Worm (Caenorhabditis elegans) whole organism, L4/young adult: ENCODE data around the gene srlf-3.

Source experiments
- W03F9.2 ChIP-seq: fragments of 150-350 bp; optimal IDR thresholded peaks from 2 replicates; lab custom pipeline; 2014; ENCODE audit warnings: missing biosample characterization, missing genetic modification characterization
- dao-5 ChIP-seq: sonication (generic microtip); optimal IDR thresholded peaks from 2 replicates; lab custom pipeline; 2016; ENCODE audit warnings: missing genotype, missing genetic modification characterization, moderate library complexity, missing compliant biosample characterization
- him-1 ChIP-seq: sonication (generic microtip); optimal IDR thresholded peaks from 2 replicates; lab custom pipeline; 2016; ENCODE audit warnings: missing genotype, missing genetic modification reagents, missing genetic modification characterization, missing compliant biosample characterization

The srlf-3 gene

DNA sequence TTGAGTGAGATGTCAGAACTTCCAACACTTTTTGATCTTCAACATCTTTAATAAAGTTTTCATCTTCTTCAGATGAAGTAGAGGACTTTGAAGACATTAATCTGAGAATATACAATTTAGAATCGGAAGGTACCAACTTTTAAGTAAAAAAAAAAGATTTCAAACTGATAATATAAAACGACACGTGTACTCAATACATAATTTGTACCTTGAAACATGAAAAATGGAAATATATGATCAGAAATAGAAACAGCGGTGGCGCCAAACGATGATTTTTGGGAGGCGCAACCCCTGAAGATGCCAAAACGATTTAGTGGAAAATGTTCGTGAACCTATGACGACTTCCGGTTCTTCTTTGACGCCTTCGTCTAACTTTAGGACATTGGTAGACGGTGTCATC lies 14.8 kb upstream of the srlf-3 start, which contains the start of gene oat-1:
Gene oat-1, minus strand, starts transcription at position 101 of the 400 bp plus-strand sequence.
- no peak for TF ChIP-seq him-1
- TF ChIP-seq dao-5 = no peak
- TF ChIP-seq W03F9.2 (tag; lab: Kevin White, UChicago) = no peak

DNA sequence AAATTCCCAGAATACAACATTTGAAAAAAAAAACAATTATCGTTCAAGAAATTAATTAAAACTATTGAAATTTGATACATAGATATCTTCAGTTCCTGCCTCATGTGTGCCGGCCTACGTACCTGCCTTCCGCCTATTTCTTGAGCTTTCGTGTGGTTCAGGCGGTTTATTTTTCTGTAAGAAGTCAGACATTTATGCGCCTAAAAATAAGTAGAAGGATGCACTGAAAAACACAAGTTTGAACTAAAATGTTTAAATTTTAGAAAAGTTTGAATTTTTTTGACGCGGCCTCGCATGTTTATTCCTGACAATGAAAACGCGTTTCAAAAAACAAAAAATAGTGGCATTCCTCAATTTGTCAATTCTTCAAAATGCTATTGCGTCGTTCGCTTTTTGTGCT lies 13.5 kb upstream of the srlf-3 start, which contains the start of gene C28C12.11:
Gene C28C12.11, plus strand, starts transcription at position 301 of the 400 bp plus-strand sequence.
- TF ChIP-seq dao-5 (no peak), W03F9.2 (tag; lab: Kevin White, UChicago) (no peak)

DNA sequence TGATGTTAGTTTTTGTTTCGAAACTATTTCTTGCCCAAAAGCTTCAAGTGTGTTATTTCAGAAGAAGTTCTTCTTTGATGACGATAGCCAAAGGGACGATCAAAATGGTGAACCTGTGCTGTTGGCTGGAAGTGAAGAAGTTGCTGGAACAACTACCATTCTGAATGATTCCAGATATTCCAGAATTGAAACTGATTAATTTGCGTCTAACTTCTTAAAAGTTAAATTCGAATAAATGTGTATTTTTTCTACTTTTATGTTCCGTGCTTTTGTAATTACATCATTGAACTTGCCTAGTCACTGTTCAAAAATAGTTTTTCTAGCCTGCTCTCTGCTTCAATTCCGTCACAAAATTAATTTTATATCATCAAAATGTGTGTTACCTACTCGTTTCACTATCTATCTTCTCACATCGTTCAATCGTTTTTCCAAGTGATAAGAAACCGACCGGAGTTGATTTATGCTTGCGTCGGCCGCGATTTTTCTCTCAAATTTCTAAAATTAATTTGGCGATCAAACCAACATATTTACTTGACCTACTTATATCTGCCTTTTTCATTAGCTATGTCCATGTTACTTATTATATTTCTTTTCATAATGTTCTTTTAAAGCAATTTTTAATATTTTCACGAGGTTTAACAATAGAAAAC lies 12.1 kb upstream of the srlf-3 start:
- no peak for TF ChIP-seq dao-5
- no peak for TF ChIP-seq him-1
- no peak for TF ChIP-seq W03F9.2 (tag; lab: Kevin White, UChicago)

DNA sequence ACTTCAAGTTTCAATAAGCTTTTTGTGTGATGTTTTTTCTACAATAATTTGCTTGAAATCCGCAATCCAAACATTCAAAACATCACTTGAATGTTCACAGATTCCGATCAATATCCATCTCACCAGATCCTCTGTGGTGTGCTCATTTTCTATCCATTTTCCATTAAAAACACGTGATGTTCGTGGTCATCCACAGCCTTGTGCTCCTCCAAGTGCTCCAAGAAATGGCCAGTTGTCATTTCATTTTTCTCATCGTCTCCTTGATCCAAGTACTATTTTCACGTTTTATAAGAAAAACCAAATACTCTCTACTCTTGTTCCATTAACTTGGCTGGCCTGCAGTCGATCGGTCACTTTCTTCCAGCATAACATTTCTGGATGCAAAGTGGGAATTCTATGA lies 11.1 kb upstream of the srlf-3 start:
- TF ChIP-seq dao-5 (no peak), him-1 (no peak), W03F9.2 (tag; lab: Kevin White, UChicago) (no peak)

DNA sequence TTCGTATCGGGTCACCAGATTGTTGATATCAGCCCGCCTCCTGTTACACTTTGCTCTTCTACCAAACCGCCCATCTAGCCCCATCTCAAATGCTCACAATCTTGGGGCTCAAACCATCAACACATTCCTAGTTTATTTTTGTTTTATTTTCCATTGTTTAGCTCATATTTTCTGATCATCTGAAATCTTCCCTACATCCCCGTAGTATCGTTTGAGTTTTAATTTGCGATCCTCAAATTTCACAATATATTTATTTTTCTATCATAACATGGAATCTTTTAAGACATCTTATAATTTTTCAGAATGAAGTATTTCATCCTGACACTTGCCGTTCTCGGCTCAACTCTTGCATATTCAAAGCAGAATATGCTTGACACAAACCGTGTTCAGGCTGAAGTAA lies 10.4 kb upstream of the srlf-3 start, which contains the start of gene spp-10:
Gene spp-10, plus strand, starts transcription at position 301 of the 400 bp plus-strand sequence.
- TF ChIP-seq him-1 (no peak), dao-5 (no peak), W03F9.2 (tag; lab: Kevin White, UChicago) (no peak)

DNA sequence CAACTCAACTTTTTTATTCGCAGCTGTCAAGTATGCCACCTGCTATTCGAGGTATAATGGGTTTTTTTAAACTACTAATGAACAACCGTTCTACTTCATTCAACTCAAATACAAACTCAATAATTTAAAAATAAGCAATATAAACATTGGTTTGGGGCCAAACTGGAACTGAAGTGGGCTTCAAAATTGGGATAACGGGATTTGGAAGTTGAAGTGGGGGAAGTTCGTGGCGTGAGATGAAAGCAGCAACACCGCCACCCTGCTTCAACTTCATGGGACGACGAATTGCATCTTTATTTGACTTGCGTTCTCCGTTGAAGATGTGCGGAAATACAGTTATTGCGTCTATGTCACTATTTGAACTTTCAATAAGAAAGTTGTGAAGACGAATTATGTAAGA lies 8.8 kb upstream of the srlf-3 start:
- TF ChIP-seq W03F9.2 (tag; lab: Kevin White, UChicago) (no peak), dao-5 (no peak), him-1 (no peak)

DNA sequence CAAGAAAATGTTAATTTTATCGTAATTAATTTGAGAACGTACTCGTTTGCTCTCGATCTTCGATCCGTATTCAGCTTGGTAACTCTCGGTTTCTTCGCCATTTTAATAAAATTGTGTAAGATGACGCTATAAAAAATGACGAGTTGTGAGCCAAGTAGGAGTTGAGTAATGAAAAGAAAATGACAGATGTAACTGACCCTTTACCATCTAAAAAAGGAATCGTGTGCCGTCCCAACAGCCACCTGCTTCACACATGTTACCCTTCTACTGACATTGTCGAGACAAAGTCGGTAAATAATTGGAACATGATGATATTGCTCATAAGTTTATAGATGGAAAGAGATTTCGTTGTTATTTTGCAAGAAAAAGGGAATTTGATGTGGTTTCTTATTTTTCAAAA lies 7.9 kb upstream of the srlf-3 start, which contains the start of gene hlh-12:
Gene hlh-12, minus strand, starts transcription at position 101 of the 400 bp plus-strand sequence.
- TF ChIP-seq W03F9.2 (tag; lab: Kevin White, UChicago) (no peak), him-1 (no peak), dao-5 (no peak)

DNA sequence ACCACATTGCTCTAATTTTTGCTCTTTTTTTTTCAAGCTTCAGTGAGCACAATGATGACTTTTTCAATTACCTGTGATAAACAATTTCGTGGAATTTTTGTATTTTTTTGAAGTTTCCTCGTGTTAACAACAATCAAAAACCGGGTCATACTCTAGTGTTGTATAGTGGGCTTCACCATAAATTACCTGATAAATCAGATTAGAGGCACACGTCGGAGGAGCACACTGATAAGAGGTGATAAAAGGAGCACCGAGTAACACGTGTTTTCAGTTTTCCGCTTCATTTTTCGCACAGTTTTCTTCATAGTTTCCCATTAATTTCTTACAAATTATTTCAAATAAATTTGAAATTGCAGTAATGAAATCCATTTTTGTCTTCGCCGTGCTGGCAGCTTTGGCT lies 6.0 kb upstream of the srlf-3 start, which contains the start of gene spp-8:
Gene spp-8, plus strand, starts transcription at position 357 of the 400 bp plus-strand sequence.
- no peak for TF ChIP-seq W03F9.2 (tag; lab: Kevin White, UChicago)
- TF ChIP-seq him-1 = no peak
- TF ChIP-seq dao-5 = no peak

DNA sequence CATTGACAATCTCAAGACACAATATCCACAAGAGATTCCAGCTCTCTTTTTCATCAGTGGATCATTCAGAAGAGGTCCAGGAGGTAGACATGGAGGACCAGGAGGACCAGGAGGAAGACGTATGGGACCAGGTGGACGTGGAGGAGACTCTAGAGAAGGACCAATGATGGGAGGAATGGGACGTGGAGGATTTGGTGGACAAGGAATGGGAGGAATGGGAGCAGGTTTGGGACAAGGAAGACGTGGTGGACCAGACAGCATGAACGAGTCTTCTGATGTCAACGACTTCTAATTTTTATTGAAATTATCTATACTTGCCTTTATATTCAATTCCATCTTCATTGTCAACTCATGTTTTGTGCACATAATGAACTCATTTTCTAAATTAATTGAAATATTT lies 760 bp downstream of the srlf-3 start:
- no peak for TF ChIP-seq him-1
- no peak for TF ChIP-seq W03F9.2 (tag; lab: Kevin White, UChicago)
- no peak for TF ChIP-seq dao-5

DNA sequence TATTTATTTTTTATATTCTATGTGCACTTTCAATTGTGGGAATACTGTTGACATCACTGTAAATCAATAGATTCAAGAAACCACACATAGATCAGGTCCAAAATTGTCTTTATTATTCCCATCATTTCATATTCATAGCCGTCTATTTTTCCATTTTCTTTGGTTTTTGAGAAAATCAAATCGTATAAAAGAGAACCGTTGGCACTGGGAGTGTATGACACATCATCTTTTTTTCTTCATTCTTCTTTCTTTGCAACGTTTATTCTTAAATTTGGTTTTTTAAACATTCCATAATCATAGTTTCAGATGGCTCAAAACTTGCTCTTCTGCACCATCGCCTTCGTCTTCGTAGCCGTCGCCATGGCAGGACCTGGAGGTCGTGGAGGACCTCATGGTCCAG lies 2.6 kb downstream of the srlf-3 start, which contains the start of gene srlf-2:
Gene srlf-2, plus strand, starts transcription at position 301 of the 400 bp plus-strand sequence.
- TF ChIP-seq dao-5 (no peak), W03F9.2 (tag; lab: Kevin White, UChicago) (no peak)

DNA sequence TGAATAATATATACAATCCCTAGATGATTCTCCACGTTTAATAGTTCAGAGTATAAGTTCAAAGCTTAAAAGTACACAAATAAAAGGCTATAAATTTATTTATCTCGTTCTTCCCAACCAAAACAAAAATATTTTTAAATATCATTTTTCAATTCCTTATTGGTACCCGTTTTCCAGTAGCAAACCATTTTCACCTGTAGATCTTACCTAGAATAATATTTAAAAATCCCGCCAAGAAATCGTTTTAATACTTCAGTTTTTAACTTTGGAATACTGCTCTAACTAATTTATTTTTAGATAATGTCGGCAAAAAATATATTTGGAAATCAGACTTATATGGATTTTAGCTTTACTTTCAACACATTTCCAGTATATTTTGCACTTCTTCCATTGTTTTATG lies 5.0 kb downstream of the srlf-3 start, which contains the start of gene sru-7:
Gene sru-7, plus strand, starts transcription at position 301 of the 400 bp plus-strand sequence.
- no peak for TF ChIP-seq him-1
- no peak for TF ChIP-seq dao-5
- no peak for TF ChIP-seq W03F9.2 (tag; lab: Kevin White, UChicago)

DNA sequence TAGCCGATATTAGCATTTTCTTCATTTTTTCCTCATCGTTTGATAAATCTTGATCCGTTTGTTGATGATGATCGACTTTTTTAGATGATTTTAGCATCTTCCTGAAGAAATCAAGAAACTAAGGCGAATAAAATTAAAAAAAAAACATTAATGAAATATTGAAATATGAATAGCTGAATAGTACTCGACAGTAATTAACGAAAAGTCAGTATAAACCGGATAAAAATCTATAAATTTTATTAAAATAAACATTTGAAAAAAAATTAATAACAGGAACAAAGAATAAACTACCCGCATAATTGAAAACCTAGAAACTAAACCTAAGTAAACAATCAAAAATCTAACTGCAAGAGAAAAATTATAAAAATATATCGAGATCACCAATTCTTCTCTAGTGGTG lies 9.0 kb downstream of the srlf-3 start, which contains the start of gene C28C12.12:
Gene C28C12.12, minus strand, starts transcription at position 101 of the 400 bp plus-strand sequence.
- no peak for TF ChIP-seq him-1
- no peak for TF ChIP-seq dao-5
- no peak for TF ChIP-seq W03F9.2 (tag; lab: Kevin White, UChicago)

DNA sequence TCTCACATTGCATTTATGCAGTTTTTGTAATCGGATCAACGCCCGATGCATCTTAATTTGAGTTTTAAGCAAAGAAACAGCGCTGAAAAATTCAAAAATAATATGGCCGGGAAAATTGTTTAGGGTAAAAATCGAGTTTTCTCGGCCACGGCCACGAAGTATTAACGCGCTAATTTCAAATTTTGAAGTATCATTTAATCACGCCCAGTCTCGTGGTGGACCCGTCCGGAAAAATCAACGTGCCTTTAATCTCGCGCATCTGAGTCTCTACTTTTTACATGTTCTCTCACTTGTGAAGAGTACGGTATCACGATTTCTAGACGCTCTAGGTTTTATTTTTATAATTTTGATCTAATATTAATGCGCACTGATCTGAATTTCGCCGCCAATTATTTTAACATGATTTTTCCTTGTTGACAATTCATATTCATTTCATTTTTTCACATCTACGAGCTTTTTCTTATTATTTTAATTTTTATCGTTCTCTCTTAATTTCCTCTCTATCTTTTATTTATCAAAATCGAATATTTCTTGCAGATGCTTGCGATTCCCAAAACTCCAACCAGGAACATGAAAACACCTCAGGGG lies 11.6 kb downstream of the srlf-3 start, which contains the start of the genes acdh-13 and mesp-1:
Gene acdh-13, minus strand, starts transcription at position 51 of the 588 bp plus-strand sequence.
Gene mesp-1, plus strand, starts transcription at position 538 of the 588 bp plus-strand sequence.
- TF ChIP-seq him-1 = no peak
- peak; percentile 73 for TF ChIP-seq W03F9.2 (tag; lab: Kevin White, UChicago)

DNA sequence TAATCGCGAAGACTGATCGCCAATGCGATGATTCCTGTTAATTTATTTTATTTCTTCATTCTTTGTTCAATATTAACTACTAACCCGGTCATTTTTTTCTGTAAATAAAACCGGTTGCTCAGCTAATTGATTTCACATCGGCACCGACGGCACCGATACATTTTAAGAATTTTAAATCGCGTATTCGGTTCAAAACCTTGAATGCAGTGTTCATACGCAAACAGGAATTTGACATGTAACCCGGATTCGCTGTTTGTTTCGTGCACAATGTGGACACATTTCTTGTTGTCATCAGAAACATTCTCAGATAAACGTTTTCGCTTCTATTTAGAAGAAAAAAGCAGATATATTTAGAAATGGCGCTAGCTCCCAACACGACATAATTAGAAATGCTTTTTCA lies 12.7 kb downstream of the srlf-3 start:
- TF ChIP-seq him-1 (no peak), dao-5 (no peak), W03F9.2 (tag; lab: Kevin White, UChicago) (no peak)

DNA sequence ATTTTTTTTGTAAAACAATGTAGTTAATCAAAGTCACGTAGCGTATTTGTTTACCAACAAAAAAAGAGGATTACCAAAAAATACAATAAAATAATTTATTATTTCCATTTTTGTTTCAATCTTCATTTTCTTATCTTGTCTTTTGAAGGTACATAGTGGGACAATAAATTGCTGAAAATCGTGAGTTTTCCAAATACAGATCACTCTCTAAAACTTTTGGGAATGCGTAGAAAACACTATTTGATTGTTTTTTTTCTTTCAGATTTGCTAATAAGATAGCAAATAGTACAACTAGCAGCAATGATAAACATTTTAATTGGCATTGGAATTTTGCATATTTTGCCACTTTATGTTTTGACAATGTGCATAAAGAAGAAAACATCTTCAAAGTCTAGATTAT lies 14.1 kb downstream of the srlf-3 start, which contains the start of gene C28C12.1:
Gene C28C12.1, plus strand, starts transcription at position 301 of the 400 bp plus-strand sequence.
- TF ChIP-seq him-1 (no peak), W03F9.2 (tag; lab: Kevin White, UChicago) (no peak), dao-5 (no peak)
